Fruit fly (Drosophila melanogaster): ENCODE measurements around the gene Hinfp.

- TF ChIP-seq insv (optimal IDR thresholded peaks at IDR 0.05) (no peak), Sin3A (optimal IDR thresholded peaks at IDR 0.05) (no peak), h (optimal IDR thresholded peaks at IDR 0.05) (no peak)
These were observed at the start of gene Hinfp, which contains the start of gene CG13364 for dm6 chrX:625157-625627.

All from Kc167 (cell line).